Fruit fly (Drosophila melanogaster) whole organism, embryonic: Measurements from ENCODE around the gene CG5104.

ENCODE experiments used
- ATbp ChIP-seq: fragments of 200-800 bp; sonication (Bioruptor generic); optimal IDR thresholded peaks from 2 replicates; lab custom pipeline; 2017; ENCODE audit warnings: missing biosample characterization, mild to moderate bottlenecking, missing genetic modification characterization, missing genetic modification reagents
- Atf3 ChIP-seq: fragments of 200-800 bp; sonication (Bioruptor generic); optimal IDR thresholded peaks from 3 replicates; lab custom pipeline; 2016; ENCODE audit warnings: missing biosample characterization, missing genetic modification characterization
- B-H2 ChIP-seq: fragments of 200-800 bp; sonication (Bioruptor generic); optimal IDR thresholded peaks from 2 replicates; lab custom pipeline; 2018; ENCODE audit warnings: missing biosample characterization, mild to moderate bottlenecking, missing genetic modification characterization
- Bdp1 ChIP-seq: fragments of 200-800 bp; sonication (Bioruptor generic); optimal IDR thresholded peaks from 3 replicates; lab custom pipeline; 2016; ENCODE audit warnings: missing biosample characterization, missing genetic modification characterization
- CG10274 ChIP-seq: fragments of 200-800 bp; sonication (Bioruptor generic); optimal IDR thresholded peaks from 3 replicates; lab custom pipeline; 2017; ENCODE audit warnings: missing biosample characterization, mild to moderate bottlenecking, missing genetic modification characterization
- CG10366 ChIP-seq: fragments of 200-800 bp; sonication (Bioruptor generic); IDR thresholded peaks from 2 replicates; pipeline ENCODE4 v1.3.6; 2022; ENCODE audit warnings: missing biosample characterization, missing genetic modification characterization
- CG10431 ChIP-seq: fragments of 200-800 bp; sonication (Bioruptor generic); optimal IDR thresholded peaks from 3 replicates; lab custom pipeline; 2018; ENCODE audit warnings: missing biosample characterization, mild to moderate bottlenecking, missing genetic modification characterization
- CG10979 ChIP-seq: fragments of 200-800 bp; sonication (Bioruptor generic); optimal IDR thresholded peaks from 2 replicates; lab custom pipeline; 2018; ENCODE audit warnings: missing biosample characterization, mild to moderate bottlenecking, missing genetic modification characterization, moderate library complexity
- CG11456 ChIP-seq: fragments of 200-800 bp; sonication (Bioruptor generic); IDR thresholded peaks from 3 replicates; pipeline ENCODE4 v1.3.6; 2022; ENCODE audit warnings: missing biosample characterization, missing genetic modification characterization
- CG11696 ChIP-seq: fragments of 200-800 bp; sonication (Bioruptor generic); IDR thresholded peaks from 2 replicates; pipeline ENCODE4 v1.3.6; 2022; ENCODE audit warnings: missing biosample characterization, missing genetic modification characterization
- CG12236 ChIP-seq: fragments of 200-800 bp; sonication (Bioruptor generic); optimal IDR thresholded peaks from 2 replicates; lab custom pipeline; 2016; ENCODE audit warnings: missing biosample characterization, missing genetic modification characterization
- CG1233 ChIP-seq: fragments of 200-800 bp; sonication (Bioruptor generic); optimal IDR thresholded peaks from 4 replicates; lab custom pipeline; 2018; ENCODE audit warnings: missing biosample characterization, mild to moderate bottlenecking, missing genetic modification characterization
- CG12391 ChIP-seq: fragments of 200-800 bp; sonication (Bioruptor generic); optimal IDR thresholded peaks from 3 replicates; lab custom pipeline; 2018; ENCODE audit warnings: missing biosample characterization, mild to moderate bottlenecking, missing genetic modification characterization, moderate library complexity
- CG13123 ChIP-seq: fragments of 200-800 bp; sonication (Bioruptor generic); optimal IDR thresholded peaks from 2 replicates; lab custom pipeline; 2016; ENCODE audit warnings: missing biosample characterization, missing genetic modification characterization
- CG13775 ChIP-seq: fragments of 200-800 bp; sonication (Bioruptor generic); optimal IDR thresholded peaks from 3 replicates; lab custom pipeline; 2017; ENCODE audit warnings: missing biosample characterization, mild to moderate bottlenecking, missing genetic modification characterization
- CG14667 ChIP-seq: fragments of 200-800 bp; sonication (Bioruptor generic); IDR thresholded peaks from 2 replicates; pipeline ENCODE4 v1.3.6; 2022; ENCODE audit warnings: missing biosample characterization, missing genetic modification characterization
- CG17385 ChIP-seq: fragments of 200-800 bp; sonication (Bioruptor generic); optimal IDR thresholded peaks from 3 replicates; lab custom pipeline; 2018; ENCODE audit warnings: missing biosample characterization, mild to moderate bottlenecking, missing genetic modification characterization
- CG17829 ChIP-seq: fragments of 200-800 bp; optimal IDR thresholded peaks from 2 replicates; lab custom pipeline; 2019; ENCODE audit warnings: missing biosample characterization, mild to moderate bottlenecking, missing genetic modification characterization, moderate library complexity
- CG2129 ChIP-seq: fragments of 200-800 bp; sonication (Bioruptor generic); IDR thresholded peaks from 2 replicates; pipeline ENCODE4 v1.3.6; 2022; ENCODE audit warnings: missing biosample characterization, missing genetic modification characterization; ENCODE audit not compliant: partially characterized antibody
- CG32772 ChIP-seq: fragments of 200-800 bp; sonication (Bioruptor generic); IDR thresholded peaks from 2 replicates; pipeline ENCODE4 v1.3.6; 2022; ENCODE audit warnings: missing biosample characterization, missing genetic modification characterization
- CG6175 ChIP-seq: fragments of 200-800 bp; sonication (Bioruptor generic); IDR thresholded peaks from 3 replicates; pipeline ENCODE4 v1.3.6; 2022; ENCODE audit warnings: missing biosample characterization, missing genetic modification characterization
- CG7987 ChIP-seq: fragments of 200-800 bp; sonication (Bioruptor generic); optimal IDR thresholded peaks from 2 replicates; lab custom pipeline; 2018; ENCODE audit warnings: missing biosample characterization, mild to moderate bottlenecking, missing genetic modification characterization, moderate library complexity
- CG8359 ChIP-seq: fragments of 200-800 bp; sonication (Bioruptor generic); optimal IDR thresholded peaks from 2 replicates; lab custom pipeline; 2017; ENCODE audit warnings: missing biosample characterization, mild to moderate bottlenecking, missing genetic modification characterization, borderline replicate concordance
- CG8765 ChIP-seq: fragments of 200-800 bp; sonication (Bioruptor generic); IDR thresholded peaks from 2 replicates; pipeline ENCODE4 v1.3.6; 2022; ENCODE audit warnings: missing biosample characterization, missing genetic modification characterization
- CG9609 ChIP-seq: fragments of 200-800 bp; sonication (Bioruptor generic); optimal IDR thresholded peaks from 3 replicates; lab custom pipeline; 2016; ENCODE audit warnings: missing biosample characterization, missing genetic modification characterization
- Ets65A ChIP-seq: fragments of 200-800 bp; sonication (Bioruptor generic); peaks from one replicate; lab custom pipeline; 2016; ENCODE audit warnings: missing biosample characterization, missing genetic modification characterization
- Fer2 ChIP-seq: fragments of 200-800 bp; sonication (Bioruptor generic); optimal IDR thresholded peaks from 2 replicates; lab custom pipeline; 2018; ENCODE audit warnings: missing biosample characterization, mild to moderate bottlenecking, missing genetic modification characterization, moderate library complexity
- HmgZ ChIP-seq: fragments of 200-800 bp; sonication (Bioruptor generic); optimal IDR thresholded peaks from 2 replicates; lab custom pipeline; 2018; ENCODE audit warnings: missing biosample characterization, mild to moderate bottlenecking, missing genetic modification characterization
- Hsf ChIP-seq: fragments of 200-800 bp; sonication (Bioruptor generic); optimal IDR thresholded peaks from 3 replicates; lab custom pipeline; 2016; ENCODE audit warnings: missing biosample characterization, missing genetic modification characterization
- Lim3 ChIP-seq: fragments of 200-800 bp; sonication (Bioruptor generic); IDR thresholded peaks from 2 replicates; pipeline ENCODE4 v1.3.6; 2022; ENCODE audit warnings: missing biosample characterization, missing genetic modification characterization
- Lpt ChIP-seq: fragments of >200 bp; optimal IDR thresholded peaks from 2 replicates; lab custom pipeline; 2018; ENCODE audit warnings: missing biosample characterization, missing genetic modification characterization
- Mad ChIP-seq: fragments of 200-800 bp; sonication (Bioruptor generic); optimal IDR thresholded peaks from 2 replicates; lab custom pipeline; 2016; ENCODE audit warnings: missing biosample characterization, missing genetic modification characterization
- Oaz ChIP-seq: fragments of 200-800 bp; sonication (Bioruptor generic); IDR thresholded peaks from 2 replicates; pipeline ENCODE4 v1.3.6; 2022; ENCODE audit warnings: missing biosample characterization, missing genetic modification characterization
- Scr ChIP-seq: fragments of 200-800 bp; sonication (Bioruptor generic); IDR thresholded peaks from 2 replicates; pipeline ENCODE4 v1.3.6; 2022; ENCODE audit warnings: missing biosample characterization, missing genetic modification characterization; ENCODE audit not compliant: partially characterized antibody
- Taf1 ChIP-seq: fragments of 200-800 bp; sonication (Bioruptor generic); IDR thresholded peaks from 2 replicates; pipeline ENCODE4 v1.3.6; 2022; ENCODE audit warnings: missing biosample characterization, missing genetic modification characterization
- az2 ChIP-seq: fragments of 200-800 bp; sonication (Bioruptor generic); optimal IDR thresholded peaks from 3 replicates; lab custom pipeline; 2016; ENCODE audit warnings: missing biosample characterization, missing genetic modification characterization
- chn ChIP-seq: fragments of 200-800 bp; sonication (Bioruptor generic); optimal IDR thresholded peaks from 2 replicates; lab custom pipeline; 2016; ENCODE audit warnings: missing biosample characterization, missing genetic modification characterization
- disco-r ChIP-seq: fragments of 200-800 bp; sonication (Bioruptor generic); optimal IDR thresholded peaks from 2 replicates; lab custom pipeline; 2016; ENCODE audit warnings: missing biosample characterization, missing genetic modification characterization
- dmrt99B ChIP-seq: fragments of 200-800 bp; sonication (Bioruptor generic); optimal IDR thresholded peaks from 2 replicates; lab custom pipeline; 2018; ENCODE audit warnings: missing biosample characterization, mild to moderate bottlenecking, missing genetic modification characterization, moderate library complexity
- fd3F ChIP-seq: fragments of 200-800 bp; sonication (Bioruptor generic); optimal IDR thresholded peaks from 2 replicates; lab custom pipeline; 2018; ENCODE audit warnings: missing biosample characterization, mild to moderate bottlenecking, missing genetic modification characterization, moderate library complexity
- ftz-f1 ChIP-seq: fragments of 200-800 bp; sonication (Bioruptor generic); optimal IDR thresholded peaks from 2 replicates; lab custom pipeline; 2016; ENCODE audit warnings: missing biosample characterization, missing genetic modification characterization
- gcm ChIP-seq: fragments of 200-800 bp; sonication (Bioruptor generic); optimal IDR thresholded peaks from 2 replicates; lab custom pipeline; 2019; ENCODE audit warnings: missing biosample characterization, mild to moderate bottlenecking, missing genetic modification characterization, moderate library complexity
- insv ChIP-seq, 2 experiments: fragments of 200-800 bp; sonication (Bioruptor generic); optimal IDR thresholded peaks; 3 replicates each; lab custom pipeline; 2016 to 2018; ENCODE audit warnings: missing biosample characterization in 2 of 2, missing genetic modification characterization in 2 of 2
- kah ChIP-seq: fragments of 200-800 bp; sonication (Bioruptor generic); optimal IDR thresholded peaks from 2 replicates; lab custom pipeline; 2018; ENCODE audit warnings: missing biosample characterization, mild to moderate bottlenecking, missing genetic modification characterization
- oc ChIP-seq: fragments of 200-800 bp; sonication (Bioruptor generic); optimal IDR thresholded peaks from 2 replicates; lab custom pipeline; 2018; ENCODE audit warnings: missing biosample characterization, mild to moderate bottlenecking, missing genetic modification characterization, moderate library complexity
- pnt ChIP-seq: fragments of 200-800 bp; sonication (Bioruptor generic); optimal IDR thresholded peaks from 3 replicates; lab custom pipeline; 2016; ENCODE audit warnings: missing biosample characterization, missing genetic modification characterization
- salm ChIP-seq: fragments of 200-800 bp; sonication (Bioruptor generic); optimal IDR thresholded peaks from 2 replicates; lab custom pipeline; 2018; ENCODE audit warnings: missing biosample characterization, mild to moderate bottlenecking, missing genetic modification characterization
- tin ChIP-seq: fragments of 200-800 bp; sonication (Bioruptor generic); optimal IDR thresholded peaks from 3 replicates; lab custom pipeline; 2016; ENCODE audit warnings: missing biosample characterization, missing genetic modification characterization
- toy ChIP-seq: fragments of 200-800 bp; sonication (Bioruptor generic); IDR thresholded peaks from 2 replicates; pipeline ENCODE4 v1.3.6; 2022; ENCODE audit warnings: missing biosample characterization, missing genetic modification characterization
- wor ChIP-seq: fragments of 200-800 bp; sonication (Bioruptor generic); IDR thresholded peaks from 2 replicates; pipeline ENCODE4 v1.3.6; 2022; ENCODE audit warnings: missing biosample characterization, missing genetic modification characterization

Gene CG5104

DNA sequence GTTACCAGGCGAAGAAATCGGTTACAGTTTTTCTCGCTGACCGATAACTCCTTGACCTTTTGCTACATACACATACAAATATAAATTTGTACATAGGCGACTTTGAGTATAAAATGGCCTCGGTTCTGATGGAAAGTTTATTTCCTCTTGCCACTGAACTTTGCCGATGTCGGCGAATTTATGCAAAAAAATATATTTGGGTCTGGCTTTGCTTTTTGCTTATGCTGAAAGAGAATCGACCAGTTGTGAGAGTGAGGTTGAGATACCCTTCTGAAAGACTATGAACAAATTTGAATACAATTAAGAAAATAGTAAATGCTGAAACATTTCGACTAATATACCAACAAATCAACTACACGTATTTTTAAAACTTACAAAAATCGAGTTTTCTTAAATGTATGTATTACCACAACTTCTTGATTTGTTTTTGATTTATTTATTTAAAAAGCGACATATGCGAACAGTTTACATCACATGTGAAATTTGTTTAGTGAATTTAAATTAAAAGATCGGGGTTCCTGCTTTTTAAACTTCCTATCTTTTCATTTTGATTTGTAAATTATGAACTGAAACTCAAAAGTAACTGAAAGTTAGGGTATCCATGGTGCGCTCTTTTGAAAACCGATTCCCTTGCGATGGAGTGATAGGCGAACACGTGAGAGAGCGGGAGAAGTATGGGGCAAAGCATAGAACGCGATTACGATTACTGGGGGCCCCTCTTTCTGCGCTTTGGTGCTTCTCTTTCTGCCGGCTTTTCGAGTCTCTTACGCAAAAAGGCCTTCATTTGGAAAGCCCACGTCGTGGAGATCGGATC lies 11.5 kb upstream of the CG5104 start (continued):
- TF ChIP-seq Atf3 (peak; percentile 42), CG10366 (peak; percentile 23), insv (GFP tag; optimal IDR thresholded peaks at IDR 0.05; lab: Kevin White, UChicago) (peak in 1 of 2 experiments; percentile 45), toy (GFP tag; lab: Robert Waterston, UW) (no peak), kah (GFP tag; lab: Kevin White, UChicago) (peak; percentile 35), Ets65A (GFP tag; lab: Kevin White, UChicago) (peak; percentile 60), B-H2 (peak; percentile 59), CG2129 (GFP tag; lab: Robert Waterston, UW) (no peak), Bdp1 (GFP tag; lab: Kevin White, UChicago) (peak; percentile 64), CG13123 (GFP tag; lab: Kevin White, UChicago) (peak; percentile 43), CG14667 (no peak), tin (peak; percentile 68), gcm (peak; percentile 69), CG32772 (GFP tag; lab: Robert Waterston, UW) (no peak), Lpt (no peak), CG7987 (GFP tag; lab: Kevin White, UChicago) (no peak), Fer2 (tag; lab: Kevin White, UChicago) (peak; percentile 60), dmrt99B (tag; lab: Kevin White, UChicago) (peak; percentile 78), CG9609 (GFP tag; lab: Kevin White, UChicago) (peak; percentile 50), ftz-f1 (GFP tag; lab: Kevin White, UChicago) (no peak), Scr (no peak), Lim3 (GFP tag; lab: Robert Waterston, UW) (no peak), CG10979 (tag; lab: Kevin White, UChicago) (peak; percentile 83), CG13775 (GFP tag; lab: Kevin White, UChicago) (peak; percentile 86), CG6175 (GFP tag; lab: Robert Waterston, UW) (no peak), oc (peak; percentile 38), wor (GFP tag; lab: Robert Waterston, UW) (no peak), CG17385 (GFP tag; lab: Kevin White, UChicago) (peak; percentile 81), CG10274 (GFP tag; lab: Kevin White, UChicago) (peak; percentile 60), salm (peak; percentile 43), CG17829 (tag; lab: Kevin White, UChicago) (peak; percentile 81), Mad (GFP tag; lab: Kevin White, UChicago) (peak; percentile 56), Oaz (GFP tag; lab: Robert Waterston, UW) (no peak), CG10431 (peak; percentile 60), CG11456 (GFP tag; lab: Robert Waterston, UW) (peak; percentile 56; the same call in 2 of the 3 replicates), fd3F (GFP tag; lab: Kevin White, UChicago) (peak; percentile 68), CG8765 (GFP tag; lab: Robert Waterston, UW) (no peak), disco-r (GFP tag; lab: Kevin White, UChicago) (peak; percentile 55), CG11696 (GFP tag; lab: Robert Waterston, UW) (no peak), Taf1 (GFP tag; lab: Robert Waterston, UW) (no peak), pnt (GFP tag; lab: Kevin White, UChicago) (peak; percentile 48), CG12236 (GFP tag; lab: Kevin White, UChicago) (peak; percentile 35), HmgZ (tag; lab: Kevin White, UChicago) (peak; percentile 64), CG1233 (GFP tag; lab: Kevin White, UChicago) (peak; percentile 79), chn (GFP tag; lab: Kevin White, UChicago) (peak; percentile 35), Hsf (GFP tag; lab: Kevin White, UChicago) (peak; percentile 76), az2 (peak; percentile 69), ATbp (GFP tag; lab: Kevin White, UChicago) (peak; percentile 17), CG12391 (tag; lab: Kevin White, UChicago) (peak; percentile 84), CG8359 (peak; percentile 18)
